Worm (Caenorhabditis elegans) whole organism, L2 larva: Measurements from ENCODE around the gene egl-46.

ENCODE experiments used
- R02D3.7 ChIP-seq: fragments of 150-350 bp; optimal IDR thresholded peaks from 2 replicates; lab custom pipeline; 2014; ENCODE audit warnings: missing biosample characterization, missing genetic modification characterization
- Y55F3AM.14 ChIP-seq: fragments of 200-800 bp; sonication (Bioruptor generic); optimal IDR thresholded peaks from 2 replicates; lab custom pipeline; 2018; ENCODE audit warnings: mild to moderate bottlenecking, missing genetic modification characterization, missing compliant biosample characterization
- ZK546.5 ChIP-seq: sonication (generic microtip); optimal IDR thresholded peaks from 2 replicates; lab custom pipeline; 2017; ENCODE audit warnings: missing biosample characterization, missing genetic modification characterization
- aly-2 ChIP-seq: fragments of 150-350 bp; optimal IDR thresholded peaks from 2 replicates; lab custom pipeline; 2014; ENCODE audit warnings: missing biosample characterization, missing genetic modification characterization
- ama-1 ChIP-seq: fragments of 150-350 bp; optimal IDR thresholded peaks from 2 replicates; lab custom pipeline; 2018; ENCODE audit warnings: inconsistent platforms
- blmp-1 ChIP-seq: sonication (generic microtip); optimal IDR thresholded peaks from 2 replicates; lab custom pipeline; 2017; ENCODE audit warnings: missing genetic modification characterization, mild to moderate bottlenecking, missing compliant biosample characterization, antibody characterized with exemption, moderate library complexity; ENCODE audit not compliant: insufficient read depth
- ceh-16 ChIP-seq: fragments of 150-350 bp; optimal IDR thresholded peaks from 2 replicates; lab custom pipeline; 2014; ENCODE audit warnings: missing biosample characterization, missing genetic modification characterization
- ceh-82 ChIP-seq: fragments of 150-350 bp; optimal IDR thresholded peaks from 2 replicates; lab custom pipeline; 2014; ENCODE audit warnings: missing biosample characterization, missing genetic modification characterization
- crh-2 ChIP-seq: sonication (generic microtip); optimal IDR thresholded peaks from 2 replicates; lab custom pipeline; 2017; ENCODE audit warnings: missing biosample characterization, missing genetic modification characterization
- dmd-4 ChIP-seq: sonication (generic microtip); optimal IDR thresholded peaks from 2 replicates; lab custom pipeline; 2017; ENCODE audit warnings: missing biosample characterization, missing genetic modification characterization
- egl-27 ChIP-seq: sonication (generic microtip); optimal IDR thresholded peaks from 3 replicates; lab custom pipeline; 2017; ENCODE audit warnings: missing biosample characterization, missing genetic modification reagents, missing genetic modification characterization
- elt-3 ChIP-seq: sonication (generic microtip); optimal IDR thresholded peaks from 2 replicates; lab custom pipeline; 2017; ENCODE audit warnings: missing biosample characterization, missing genetic modification characterization
- fos-1 ChIP-seq: fragments of 150-350 bp; optimal IDR thresholded peaks from 2 replicates; lab custom pipeline; 2014; ENCODE audit warnings: missing biosample characterization, missing genetic modification characterization
- lin-11 ChIP-seq: fragments of 150-350 bp; sonication (generic microtip); optimal IDR thresholded peaks from 2 replicates; lab custom pipeline; 2014; ENCODE audit warnings: missing biosample characterization, missing genetic modification characterization, inconsistent platforms, mixed read lengths
- lin-13 ChIP-seq: fragments of 150-350 bp; optimal IDR thresholded peaks from 2 replicates; lab custom pipeline; 2014; ENCODE audit warnings: missing biosample characterization, missing genetic modification reagents, missing genetic modification characterization
- lin-39 ChIP-seq: fragments of 150-350 bp; optimal IDR thresholded peaks from 2 replicates; lab custom pipeline; 2014; ENCODE audit warnings: missing biosample characterization, missing genetic modification reagents, missing genetic modification characterization
- lsy-2 ChIP-seq, 2 experiments: fragments of 150-350 bp in 1 of 2; sonication (generic microtip) in 1 of 2; optimal IDR thresholded peaks; 2 replicates each; lab custom pipeline; 2014 to 2017; ENCODE audit warnings: missing biosample characterization in 2 of 2, missing genetic modification characterization in 2 of 2
- mbf-1 ChIP-seq: sonication (generic microtip); optimal IDR thresholded peaks from 2 replicates; lab custom pipeline; 2017; ENCODE audit warnings: missing biosample characterization, missing genetic modification characterization
- mdl-1 ChIP-seq, 2 experiments: fragments of 150-350 bp in 1 of 2; sonication (generic microtip) in 1 of 2; optimal IDR thresholded peaks; 2 replicates each; lab custom pipeline; 2017; ENCODE audit warnings: missing biosample characterization in 2 of 2, missing genetic modification characterization in 2 of 2
- nhr-129 ChIP-seq: fragments of 150-350 bp; optimal IDR thresholded peaks from 2 replicates; lab custom pipeline; 2014; ENCODE audit warnings: missing biosample characterization, missing genetic modification characterization
- nhr-21 ChIP-seq: fragments of 150-350 bp; optimal IDR thresholded peaks from 2 replicates; lab custom pipeline; 2014; ENCODE audit warnings: missing biosample characterization, missing genetic modification characterization
- nhr-25 ChIP-seq: fragments of 150-350 bp; sonication (generic microtip); optimal IDR thresholded peaks from 3 replicates; lab custom pipeline; 2014; ENCODE audit warnings: missing biosample characterization, missing genetic modification characterization
- nhr-6 ChIP-seq: fragments of 150-350 bp; optimal IDR thresholded peaks from 2 replicates; lab custom pipeline; 2014; ENCODE audit warnings: missing biosample characterization, missing genetic modification characterization
- peb-1 ChIP-seq: fragments of 150-350 bp; optimal IDR thresholded peaks from 2 replicates; lab custom pipeline; 2014; ENCODE audit warnings: missing biosample characterization, missing genetic modification characterization
- sem-4 ChIP-seq: fragments of 150-350 bp; optimal IDR thresholded peaks from 2 replicates; lab custom pipeline; 2014; ENCODE audit warnings: missing biosample characterization, missing genetic modification reagents, missing genetic modification characterization
- skn-1 ChIP-seq: sonication (generic microtip); optimal IDR thresholded peaks from 2 replicates; lab custom pipeline; 2017; ENCODE audit warnings: missing biosample characterization, missing genetic modification characterization
- sma-9 ChIP-seq, 2 experiments: fragments of 150-350 bp in 1 of 2; sonication (generic microtip) in 1 of 2; optimal IDR thresholded peaks; 2 replicates each; lab custom pipeline; 2014 to 2016; ENCODE audit warnings: missing genetic modification characterization in 2 of 2, mild to moderate bottlenecking in 1 of 2, missing biosample characterization in 1 of 2, missing compliant biosample characterization in 1 of 2, missing genetic modification reagents in 1 of 2, moderate library complexity in 1 of 2
- snpc-4 ChIP-seq: fragments of 150-350 bp; optimal IDR thresholded peaks from 2 replicates; lab custom pipeline; 2014; ENCODE audit warnings: missing biosample characterization, missing genetic modification characterization
- unc-39 ChIP-seq: fragments of 150-350 bp; optimal IDR thresholded peaks from 2 replicates; lab custom pipeline; 2014; ENCODE audit warnings: missing biosample characterization, missing genetic modification characterization
- unc-55 ChIP-seq: fragments of 150-350 bp; sonication (generic microtip); optimal IDR thresholded peaks from 3 replicates; lab custom pipeline; 2014; ENCODE audit warnings: missing biosample characterization, missing genetic modification reagents, missing genetic modification characterization
- zag-1 ChIP-seq: fragments of 150-350 bp; optimal IDR thresholded peaks from 2 replicates; lab custom pipeline; 2014; ENCODE audit warnings: missing biosample characterization, missing genetic modification characterization
- ztf-1 ChIP-seq: fragments of 200-800 bp; sonication (Bioruptor generic); conservative IDR thresholded peaks from 2 replicates; pipeline ENCODE4 v1.3.6; 2022; ENCODE audit warnings: missing genetic modification characterization, missing compliant biosample characterization
- ztf-11 ChIP-seq: sonication (generic microtip); optimal IDR thresholded peaks from 2 replicates; lab custom pipeline; 2017; ENCODE audit warnings: missing biosample characterization, missing genetic modification characterization

Gene egl-46

ce11 chrV:6685499-6685898, 4.1 kb upstream of the egl-46 start:
- TF ChIP-seq nhr-6 (no peak), peb-1 (no peak), ZK546.5 (tag; lab: Kevin White, UChicago) (no peak), mdl-1 (tag; optimal IDR thresholded peaks at IDR 0.05; lab: Kevin White, UChicago) (no peak), fos-1 (no peak), aly-2 (no peak), sma-9 (GFP tag; optimal IDR thresholded peaks at IDR 0.05; lab: Kevin White, UChicago) (no peak), sma-9 (tag; optimal IDR thresholded peaks at IDR 0.05; lab: Kevin White, UChicago) (no peak), nhr-25 (tag; lab: Kevin White, UChicago) (no peak), dmd-4 (tag; lab: Kevin White, UChicago) (no peak)

ce11 chrV:6684541-6684940, 3.2 kb upstream of the egl-46 start:
- TF ChIP-seq ceh-82 (tag; lab: Kevin White, UChicago), result no peak
- no peak for TF ChIP-seq crh-2 (tag; lab: Kevin White, UChicago)
- no peak for TF ChIP-seq ztf-1 (GFP tag; lab: Robert Waterston, UW)
- TF ChIP-seq elt-3 (tag; lab: Kevin White, UChicago), result no peak
- TF ChIP-seq aly-2, result no peak
- no peak for TF ChIP-seq egl-27 (tag; lab: Kevin White, UChicago)
- no peak for TF ChIP-seq dmd-4 (tag; lab: Kevin White, UChicago)

- TF ChIP-seq lsy-2 (tag; optimal IDR thresholded peaks at IDR 0.05; lab: Kevin White, UChicago) (no peak), Y55F3AM.14 (GFP tag; lab: Kevin White, UChicago) (no peak)
Observed at ce11 chrV:6683740-6684139, 2.4 kb upstream of the egl-46 start.

ce11 chrV:6683282-6683681, 1.9 kb upstream of the egl-46 start:
- no peak for TF ChIP-seq mbf-1 (tag; lab: Kevin White, UChicago)
- no peak for TF ChIP-seq nhr-6
- no peak for TF ChIP-seq blmp-1

ce11 chrV:6676158-6676849, 5.1 kb downstream of the egl-46 start, which contains the start of gene cest-34:
cest-34 (plus strand) TSS chrV:6676799.
- no peak for TF ChIP-seq zag-1
- no peak for TF ChIP-seq lin-13 (GFP tag; lab: Kevin White, UChicago)
- TF ChIP-seq sma-9 (GFP tag; optimal IDR thresholded peaks at IDR 0.05; lab: Kevin White, UChicago), result peak; percentile 19
- TF ChIP-seq sma-9 (tag; optimal IDR thresholded peaks at IDR 0.05; lab: Kevin White, UChicago), result no peak
- TF ChIP-seq fos-1, result peak; percentile 4
- TF ChIP-seq, all 48 proteins: peak for 2

ce11 chrV:6673967-6674366, 7.4 kb downstream of the egl-46 start, which contains the start of gene cest-31:
cest-31 (plus strand) TSS chrV:6674267.
- TF ChIP-seq nhr-6, result no peak
- no peak for TF ChIP-seq sem-4
- TF ChIP-seq lin-11 (tag; lab: Kevin White, UChicago), result no peak
- no peak for TF ChIP-seq snpc-4 (tag; lab: Kevin White, UChicago)
- TF ChIP-seq nhr-129 (tag; lab: Kevin White, UChicago), result no peak
- TF ChIP-seq lin-13 (GFP tag; lab: Kevin White, UChicago), result no peak
- TF ChIP-seq ztf-11 (tag; lab: Kevin White, UChicago), result no peak
- TF ChIP-seq fos-1, result no peak
- TF ChIP-seq nhr-25 (tag; lab: Kevin White, UChicago), result no peak
- no peak for TF ChIP-seq lin-39 (tag; lab: Kevin White, UChicago)
- TF ChIP-seq nhr-21 (tag; lab: Kevin White, UChicago), result no peak
- TF ChIP-seq unc-39 (tag; lab: Kevin White, UChicago), result no peak
- no peak for TF ChIP-seq skn-1 (tag; lab: Kevin White, UChicago)
- TF ChIP-seq sma-9 (GFP tag; optimal IDR thresholded peaks at IDR 0.05; lab: Kevin White, UChicago), result no peak
- no peak for TF ChIP-seq sma-9 (tag; optimal IDR thresholded peaks at IDR 0.05; lab: Kevin White, UChicago)
- TF ChIP-seq ama-1, result no peak
- no peak for TF ChIP-seq unc-55
- TF ChIP-seq R02D3.7, result no peak
- no peak for TF ChIP-seq mbf-1 (tag; lab: Kevin White, UChicago)
- no peak for TF ChIP-seq ceh-16 (tag; lab: Kevin White, UChicago)
